Worm (Caenorhabditis elegans) whole organism, L4 larva: ENCODE data around the gene pxl-1.

Experiments
- D1046.2 ChIP-seq: fragments of 200-800 bp; sonication (Bioruptor generic); IDR thresholded peaks from 2 replicates; pipeline ENCODE4 v1.3.6; 2022; ENCODE audit warnings: missing genetic modification characterization, missing compliant biosample characterization
- F37D6.2 ChIP-seq: sonication (generic microtip); optimal IDR thresholded peaks from 2 replicates; lab custom pipeline; 2016; ENCODE audit warnings: mild to moderate bottlenecking, missing genetic modification characterization, missing compliant biosample characterization
- R02D3.7 ChIP-seq: fragments of 150-350 bp; sonication (generic microtip); optimal IDR thresholded peaks from 3 replicates; lab custom pipeline; 2014; ENCODE audit warnings: missing biosample characterization, missing genetic modification characterization
- T26A8.4 ChIP-seq: fragments of 200-800 bp; sonication (Bioruptor generic); IDR thresholded peaks from 2 replicates; pipeline ENCODE4 v1.3.6; 2022; ENCODE audit warnings: missing genetic modification characterization, missing compliant biosample characterization
- Y105C5A.15 ChIP-seq: fragments of 200-800 bp; sonication (Bioruptor generic); IDR thresholded peaks from 2 replicates; pipeline ENCODE4 v1.3.6; 2022; ENCODE audit warnings: missing genetic modification characterization, missing compliant biosample characterization
- Y5F2A.4 ChIP-seq: fragments of 200-800 bp; sonication (Bioruptor generic); optimal IDR thresholded peaks from 2 replicates; lab custom pipeline; 2018; ENCODE audit warnings: mild to moderate bottlenecking, missing genetic modification characterization, missing compliant biosample characterization
- ZK337.2 ChIP-seq: fragments of 200-800 bp; sonication (Bioruptor generic); IDR thresholded peaks from 2 replicates; pipeline ENCODE4 v1.3.6; 2022; ENCODE audit warnings: missing genetic modification reagents, missing genetic modification characterization, missing compliant biosample characterization
- aha-1 ChIP-seq: fragments of 150-350 bp; peaks from one replicate; lab custom pipeline; 2014; ENCODE audit warnings: missing biosample characterization, missing genetic modification characterization
- aly-2 ChIP-seq: sonication (generic microtip); optimal IDR thresholded peaks from 2 replicates; lab custom pipeline; 2018; ENCODE audit warnings: missing biosample characterization, missing genetic modification characterization
- attf-4 ChIP-seq: sonication (generic microtip); optimal IDR thresholded peaks from 3 replicates; lab custom pipeline; 2017; ENCODE audit warnings: missing biosample characterization, missing genetic modification characterization
- ceh-44 ChIP-seq: fragments of 200-800 bp; sonication (Bioruptor generic); IDR thresholded peaks from 2 replicates; pipeline ENCODE4 v1.3.6; 2022; ENCODE audit warnings: missing genetic modification reagents, missing genetic modification characterization, missing compliant biosample characterization
- ceh-62 ChIP-seq: sonication (generic microtip); optimal IDR thresholded peaks from 2 replicates; lab custom pipeline; 2017; ENCODE audit warnings: missing biosample characterization, missing genetic modification characterization
- cey-2 ChIP-seq: sonication (generic microtip); optimal IDR thresholded peaks from 3 replicates; lab custom pipeline; 2017; ENCODE audit warnings: missing genetic modification characterization, mild to moderate bottlenecking, missing compliant biosample characterization, antibody characterized with exemption, borderline replicate concordance; ENCODE audit not compliant: insufficient read depth
- ctbp-1 ChIP-seq: fragments of 200-800 bp; sonication (Bioruptor generic); IDR thresholded peaks from 2 replicates; pipeline ENCODE4 v1.3.6; 2022; ENCODE audit warnings: missing genetic modification reagents, missing genetic modification characterization, missing compliant biosample characterization
- daf-16 ChIP-seq, 3 experiments: sonication (generic microtip); optimal IDR thresholded peaks; 2 replicates each; lab custom pipeline; 2016 to 2017; ENCODE audit warnings: missing genetic modification characterization in 3 of 3, missing genetic modification reagents in 3 of 3, mild to moderate bottlenecking in 2 of 3, missing compliant biosample characterization in 2 of 3, missing biosample characterization in 1 of 3, moderate library complexity in 1 of 3
- daf-19 ChIP-seq: fragments of 200-800 bp; sonication (Bioruptor generic); conservative IDR thresholded peaks from 2 replicates; pipeline ENCODE4 v1.3.6; 2022; ENCODE audit warnings: missing genetic modification characterization, missing compliant biosample characterization
- daf-8 ChIP-seq: fragments of 200-800 bp; sonication (Bioruptor generic); IDR thresholded peaks from 2 replicates; pipeline ENCODE4 v1.3.6; 2022; ENCODE audit warnings: missing genetic modification characterization, missing compliant biosample characterization
- dmd-8 ChIP-seq: fragments of 200-800 bp; sonication (Bioruptor generic); IDR thresholded peaks from 2 replicates; pipeline ENCODE4 v1.3.6; 2022; ENCODE audit warnings: missing genetic modification characterization, missing compliant biosample characterization
- dmd-9 ChIP-seq: fragments of 200-800 bp; sonication (Bioruptor generic); IDR thresholded peaks from 2 replicates; pipeline ENCODE4 v1.3.6; 2022; ENCODE audit warnings: missing genetic modification reagents, missing genetic modification characterization, missing compliant biosample characterization
- duxl-1 ChIP-seq: sonication (generic microtip); optimal IDR thresholded peaks from 2 replicates; lab custom pipeline; 2016; ENCODE audit warnings: mild to moderate bottlenecking, missing genetic modification characterization, moderate library complexity, missing compliant biosample characterization; ENCODE audit not compliant: poor library complexity
- dve-1 ChIP-seq: sonication (generic microtip); optimal IDR thresholded peaks from 2 replicates; lab custom pipeline; 2017; ENCODE audit warnings: antibody characterized with exemption, mild to moderate bottlenecking, missing genetic modification characterization, missing compliant biosample characterization; ENCODE audit not compliant: insufficient read depth
- egl-43 ChIP-seq: fragments of 200-800 bp; sonication (Bioruptor generic); IDR thresholded peaks from 2 replicates; pipeline ENCODE4 v1.3.6; 2022; ENCODE audit warnings: missing genetic modification reagents, missing genetic modification characterization, missing compliant biosample characterization
- fkh-10 ChIP-seq: fragments of 150-350 bp; optimal IDR thresholded peaks from 2 replicates; lab custom pipeline; 2014; ENCODE audit warnings: missing biosample characterization, missing genetic modification reagents, missing genetic modification characterization
- hlh-11 ChIP-seq: fragments of 200-800 bp; sonication (Bioruptor generic); optimal IDR thresholded peaks from 2 replicates; lab custom pipeline; 2018; ENCODE audit warnings: mild to moderate bottlenecking, missing genetic modification characterization, missing compliant biosample characterization
- jun-1 ChIP-seq: fragments of 150-350 bp; optimal IDR thresholded peaks from 2 replicates; lab custom pipeline; 2014; ENCODE audit warnings: missing biosample characterization, missing genetic modification reagents, missing genetic modification characterization
- lin-13 ChIP-seq: fragments of 150-350 bp; optimal IDR thresholded peaks from 2 replicates; lab custom pipeline; 2014; ENCODE audit warnings: missing biosample characterization, missing genetic modification reagents, missing genetic modification characterization
- lin-15B ChIP-seq: fragments of 150-350 bp; sonication (generic microtip); optimal IDR thresholded peaks from 3 replicates; lab custom pipeline; 2014; ENCODE audit warnings: missing biosample characterization, missing genetic modification characterization
- lin-38 ChIP-seq: fragments of 200-800 bp; sonication (Bioruptor generic); IDR thresholded peaks from 2 replicates; pipeline ENCODE4 v1.3.6; 2022; ENCODE audit warnings: missing genetic modification reagents, missing genetic modification characterization, missing compliant biosample characterization
- lir-3 ChIP-seq: sonication (generic microtip); optimal IDR thresholded peaks from 2 replicates; lab custom pipeline; 2016; ENCODE audit warnings: mild to moderate bottlenecking, missing genetic modification characterization, missing compliant biosample characterization
- lsy-2 ChIP-seq, 2 experiments: fragments of 150-350 bp in 1 of 2; sonication (generic microtip) in 1 of 2; optimal IDR thresholded peaks; 2 replicates each; lab custom pipeline; 2014 to 2017; ENCODE audit warnings: missing biosample characterization in 2 of 2, missing genetic modification characterization in 2 of 2
- madf-5 ChIP-seq, 2 experiments: fragments of 200-800 bp; sonication (Bioruptor generic); IDR thresholded peaks; 2 replicates each; pipeline ENCODE4 v1.3.6; 2022; ENCODE audit warnings: missing compliant biosample characterization in 2 of 2, missing genetic modification characterization in 2 of 2
- mdl-1 ChIP-seq, 2 experiments: fragments of 150-350 bp in 1 of 2; sonication (generic microtip) in 1 of 2; optimal IDR thresholded peaks; 2 replicates each; lab custom pipeline; 2014 to 2017; ENCODE audit warnings: missing biosample characterization in 2 of 2, missing genetic modification characterization in 2 of 2
- mes-2 ChIP-seq: sonication (generic microtip); optimal IDR thresholded peaks from 2 replicates; lab custom pipeline; 2016; ENCODE audit warnings: missing genotype, mild to moderate bottlenecking, missing genetic modification characterization, missing compliant biosample characterization; ENCODE audit not compliant: poor library complexity, severe bottlenecking
- mxl-2 ChIP-seq: fragments of 200-800 bp; sonication (Bioruptor generic); conservative IDR thresholded peaks from 2 replicates; pipeline ENCODE4 v1.3.6; 2022; ENCODE audit warnings: missing genetic modification reagents, missing genetic modification characterization, missing compliant biosample characterization
- nhr-10 ChIP-seq: fragments of 150-350 bp; optimal IDR thresholded peaks from 2 replicates; lab custom pipeline; 2014; ENCODE audit warnings: missing biosample characterization, missing genetic modification characterization
- nhr-11 ChIP-seq: fragments of 150-350 bp; optimal IDR thresholded peaks from 2 replicates; lab custom pipeline; 2014; ENCODE audit warnings: missing biosample characterization, missing genetic modification characterization
- nhr-111 ChIP-seq: fragments of 200-800 bp; sonication (Bioruptor generic); optimal IDR thresholded peaks from 2 replicates; lab custom pipeline; 2018; ENCODE audit warnings: mild to moderate bottlenecking, missing genetic modification characterization, missing compliant biosample characterization
- nhr-6 ChIP-seq: fragments of 150-350 bp; optimal IDR thresholded peaks from 2 replicates; lab custom pipeline; 2014; ENCODE audit warnings: missing biosample characterization, missing genetic modification characterization
- nhr-76 ChIP-seq: fragments of 150-350 bp; optimal IDR thresholded peaks from 2 replicates; lab custom pipeline; 2014; ENCODE audit warnings: missing biosample characterization, missing genetic modification characterization
- pha-4 ChIP-seq, 2 experiments: fragments of 150-350 bp in 1 of 2; fragments of 200-800 bp in 1 of 2; sonication (Bioruptor generic) in 1 of 2; IDR thresholded peaks in 1 of 2; optimal IDR thresholded peaks in 1 of 2; 2 replicates each; pipeline versions ENCODE4 v1.3.6 to Lab custom; 2014 to 2022; ENCODE audit warnings: missing genetic modification characterization in 2 of 2, missing genetic modification reagents in 2 of 2, missing biosample characterization in 1 of 2, missing compliant biosample characterization in 1 of 2
- sdz-12 ChIP-seq: fragments of 200-800 bp; sonication (Bioruptor generic); optimal IDR thresholded peaks from 2 replicates; lab custom pipeline; 2018; ENCODE audit warnings: mild to moderate bottlenecking, missing genetic modification characterization, missing compliant biosample characterization
- set-16 ChIP-seq: fragments of 200-800 bp; sonication (Bioruptor generic); IDR thresholded peaks from 2 replicates; pipeline ENCODE4 v1.3.6; 2022; ENCODE audit warnings: missing genetic modification reagents, missing genetic modification characterization, missing compliant biosample characterization
- snpc-4 ChIP-seq: fragments of 150-350 bp; optimal IDR thresholded peaks from 2 replicates; lab custom pipeline; 2014; ENCODE audit warnings: missing biosample characterization, missing genetic modification characterization
- tag-97 ChIP-seq: fragments of 200-800 bp; sonication (Bioruptor generic); IDR thresholded peaks from 2 replicates; pipeline ENCODE4 v1.3.6; 2022; ENCODE audit warnings: missing genetic modification characterization, missing compliant biosample characterization
- tra-1 ChIP-seq: fragments of 200-800 bp; sonication (Bioruptor generic); IDR thresholded peaks from 2 replicates; pipeline ENCODE4 v1.3.6; 2022; ENCODE audit warnings: missing genetic modification reagents, missing genetic modification characterization, missing compliant biosample characterization
- unc-62 ChIP-seq, 3 experiments: fragments of 150-350 bp in 1 of 3; sonication (generic microtip); optimal IDR thresholded peaks in 2 of 3; peaks in 1 of 3; 1 replicate in 1 of 3; 2 replicates in 2 of 3; lab custom pipeline; 2014 to 2017; ENCODE audit warnings: missing biosample characterization in 3 of 3, missing genetic modification characterization in 3 of 3, missing genetic modification reagents in 3 of 3, missing genotype in 1 of 3
- zag-1 ChIP-seq: fragments of 150-350 bp; optimal IDR thresholded peaks from 2 replicates; lab custom pipeline; 2014; ENCODE audit warnings: missing biosample characterization, missing genetic modification characterization
- zfp-2 ChIP-seq: sonication (generic microtip); optimal IDR thresholded peaks from 2 replicates; lab custom pipeline; 2016; ENCODE audit warnings: mild to moderate bottlenecking, missing genetic modification characterization, missing compliant biosample characterization
- zip-2 ChIP-seq: fragments of 150-350 bp; optimal IDR thresholded peaks from 2 replicates; lab custom pipeline; 2014; ENCODE audit warnings: missing biosample characterization, missing genetic modification characterization
- ztf-11 ChIP-seq: fragments of 150-350 bp; optimal IDR thresholded peaks from 2 replicates; lab custom pipeline; 2014; ENCODE audit warnings: missing biosample characterization, missing genetic modification characterization

Gene pxl-1

ce11 chrIII:5871760-5872159 is 24.1 kb downstream of the pxl-1 start, which contains the start of the genes F01F1.11 and F01F1.3 (continued):
- TF ChIP-seq pha-4 (GFP tag; IDR thresholded peaks at IDR 0.05; lab: Robert Waterston, UW) (0 out of 2 replicates have a peak, but pooled peaks have one; percentile 21), pha-4 (tag; optimal IDR thresholded peaks at IDR 0.05; lab: Kevin White, UChicago) (no peak), nhr-76 (tag; lab: Kevin White, UChicago) (no peak), ztf-11 (tag; lab: Kevin White, UChicago) (no peak), ceh-44 (GFP tag; lab: Robert Waterston, UW) (no peak), daf-8 (GFP tag; lab: Robert Waterston, UW) (no peak), nhr-6 (tag; lab: Kevin White, UChicago) (peak; percentile 62), ceh-62 (tag; lab: Kevin White, UChicago) (no peak), sdz-12 (GFP tag; lab: Kevin White, UChicago) (no peak), tag-97 (GFP tag; lab: Robert Waterston, UW) (no peak), tra-1 (GFP tag; lab: Robert Waterston, UW) (0 out of 2 replicates have a peak, but pooled peaks have one; percentile 40), zip-2 (tag; lab: Kevin White, UChicago) (no peak), snpc-4 (no peak), dve-1 (tag; lab: Kevin White, UChicago) (peak; percentile 75), ctbp-1 (GFP tag; lab: Robert Waterston, UW) (no peak), T26A8.4 (GFP tag; lab: Robert Waterston, UW) (peak; percentile 50; the same call in 1 of the 2 replicates), egl-43 (no peak), jun-1 (tag; lab: Kevin White, UChicago) (no peak), aha-1 (no peak), lsy-2 (tag; optimal IDR thresholded peaks at IDR 0.05; lab: Kevin White, UChicago) (peak in 1 of 2 experiments; percentile 89), unc-62 (GFP tag; optimal IDR thresholded peaks at IDR 0.05 in 1 of 2; lab: Kevin White, UChicago) (no peak), unc-62 (tag; optimal IDR thresholded peaks at IDR 0.05; lab: Kevin White, UChicago) (no peak), daf-16 (GFP tag; optimal IDR thresholded peaks at IDR 0.05; lab: Kevin White, UChicago) (no peak), daf-16 (tag; optimal IDR thresholded peaks at IDR 0.05; lab: Kevin White, UChicago) (peak; percentile 18), nhr-10 (tag; lab: Kevin White, UChicago) (no peak), nhr-111 (GFP tag; lab: Kevin White, UChicago) (no peak), mdl-1 (tag; optimal IDR thresholded peaks at IDR 0.05; lab: Kevin White, UChicago) (no peak), Y5F2A.4 (GFP tag; lab: Kevin White, UChicago) (no peak), D1046.2 (no peak), R02D3.7 (tag; lab: Kevin White, UChicago) (no peak), lin-38 (GFP tag; lab: Robert Waterston, UW) (peak; percentile 72), daf-19 (GFP tag; lab: Robert Waterston, UW) (no peak), madf-5 (GFP tag; IDR thresholded peaks at IDR 0.05; lab: Robert Waterston, UW) (no peak), lin-15B (no peak), Y105C5A.15 (GFP tag; lab: Robert Waterston, UW) (no peak), lin-13 (GFP tag; lab: Kevin White, UChicago) (peak; percentile 26), dmd-8 (GFP tag; lab: Robert Waterston, UW) (no peak), hlh-11 (peak; percentile 51), mxl-2 (GFP tag; lab: Robert Waterston, UW) (no peak), set-16 (GFP tag; lab: Robert Waterston, UW) (no peak), mes-2 (tag; lab: Kevin White, UChicago) (peak; percentile 99), zag-1 (tag; lab: Kevin White, UChicago) (no peak), nhr-11 (tag; lab: Kevin White, UChicago) (no peak), lir-3 (no peak), duxl-1 (tag; lab: Kevin White, UChicago) (peak; percentile 68), aly-2 (no peak), fkh-10 (GFP tag; lab: Kevin White, UChicago) (no peak), cey-2 (tag; lab: Kevin White, UChicago) (no peak), attf-4 (tag; lab: Kevin White, UChicago) (no peak), dmd-9 (GFP tag; lab: Robert Waterston, UW) (peak; percentile 77; the same call in 1 of the 2 replicates), ZK337.2 (GFP tag; lab: Robert Waterston, UW) (peak; percentile 90), zfp-2 (tag; lab: Kevin White, UChicago) (no peak), F37D6.2 (tag; lab: Kevin White, UChicago) (peak; percentile 30)
